Worm (Caenorhabditis elegans): Measurements from ENCODE around the gene nlr-1.

ce11 chrIV:12150877-12151276 is 27.3 kb downstream of the nlr-1 start, which contains the start of gene B0001.2:
- no peak for TF ChIP-seq unc-62 (GFP tag; optimal IDR thresholded peaks at IDR 0.05)
- no peak for TF ChIP-seq lin-39 (tag; optimal IDR thresholded peaks at IDR 0.05)
- TF ChIP-seq nhr-11 (tag; optimal IDR thresholded peaks at IDR 0.05) = no peak
- no peak for TF ChIP-seq mdl-1 (tag; optimal IDR thresholded peaks at IDR 0.05)
- TF ChIP-seq peb-1 (tag; optimal IDR thresholded peaks at IDR 0.05) = no peak
- TF ChIP-seq egl-27 (tag; optimal IDR thresholded peaks at IDR 0.05) = no peak
- no peak for TF ChIP-seq elt-1 (tag; optimal IDR thresholded peaks at IDR 0.05)
- no peak for TF ChIP-seq ama-1 (optimal IDR thresholded peaks at IDR 0.05)
- TF ChIP-seq nhr-21 (tag; optimal IDR thresholded peaks at IDR 0.05) = no peak
- TF ChIP-seq lin-11 (tag; optimal IDR thresholded peaks at IDR 0.05) = no peak
- TF ChIP-seq blmp-1 (tag; optimal IDR thresholded peaks at IDR 0.05; ENCODE audit: insufficient read depth) = no peak
- no peak for TF ChIP-seq unc-39 (tag; optimal IDR thresholded peaks at IDR 0.05)

All from whole organism, L2 larva.